Fruit fly (Drosophila melanogaster): ENCODE measurements around the gene CG42716.

The CG42716 gene

DNA sequence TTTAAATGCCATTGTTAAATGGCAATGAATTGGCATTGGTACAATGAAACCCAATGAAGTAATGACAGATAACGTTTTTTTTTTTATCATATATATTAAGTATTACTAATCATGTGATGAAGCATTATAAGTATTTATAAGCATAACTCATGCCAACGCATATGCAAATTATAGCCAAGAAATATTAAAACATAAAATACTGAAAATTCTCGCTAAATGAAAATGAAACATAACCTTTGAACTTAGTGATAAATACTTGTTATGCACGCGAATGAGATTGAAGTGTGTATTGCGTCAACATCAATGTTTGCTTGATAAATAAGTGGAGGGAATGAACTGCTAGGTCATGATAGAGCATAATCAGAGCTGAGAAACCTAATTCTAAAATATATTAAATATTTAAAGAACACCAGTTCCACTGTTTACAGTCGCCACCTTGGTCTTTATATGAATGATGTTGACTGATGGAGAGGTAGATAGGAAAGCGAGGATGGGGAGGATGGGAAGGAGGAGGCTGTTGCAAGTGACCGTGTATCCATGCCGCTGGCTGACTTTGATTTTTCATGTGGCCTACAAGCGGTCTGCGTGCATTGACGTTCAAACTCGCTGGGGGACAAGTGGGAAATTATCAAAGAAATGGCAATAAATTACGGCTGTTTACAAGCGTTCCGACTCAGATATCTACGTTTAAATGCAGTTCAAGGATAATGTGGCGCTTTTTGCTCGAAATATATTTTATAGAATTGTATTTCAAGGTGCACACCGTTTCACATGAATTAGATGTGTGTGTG, 22.7 kb downstream of the CG42716 start:
- peak; percentile 13 for TF ChIP-seq kay (GFP tag; ENCODE audit: borderline replicate concordance)
- TF ChIP-seq CG7101 (tag; optimal IDR thresholded peaks at IDR 0.05) = no peak
- no peak for TF ChIP-seq cic (GFP tag; optimal IDR thresholded peaks at IDR 0.05)
- TF ChIP-seq tj (GFP tag; optimal IDR thresholded peaks at IDR 0.05) = no peak
- TF ChIP-seq Clk (GFP tag; optimal IDR thresholded peaks at IDR 0.05) = no peak
- TF ChIP-seq CG5204 (GFP tag; optimal IDR thresholded peaks at IDR 0.05) = no peak
- no peak for TF ChIP-seq CG1620 (GFP tag; optimal IDR thresholded peaks at IDR 0.05)
- no peak for TF ChIP-seq CG14711 (tag; optimal IDR thresholded peaks at IDR 0.05)

DNA sequence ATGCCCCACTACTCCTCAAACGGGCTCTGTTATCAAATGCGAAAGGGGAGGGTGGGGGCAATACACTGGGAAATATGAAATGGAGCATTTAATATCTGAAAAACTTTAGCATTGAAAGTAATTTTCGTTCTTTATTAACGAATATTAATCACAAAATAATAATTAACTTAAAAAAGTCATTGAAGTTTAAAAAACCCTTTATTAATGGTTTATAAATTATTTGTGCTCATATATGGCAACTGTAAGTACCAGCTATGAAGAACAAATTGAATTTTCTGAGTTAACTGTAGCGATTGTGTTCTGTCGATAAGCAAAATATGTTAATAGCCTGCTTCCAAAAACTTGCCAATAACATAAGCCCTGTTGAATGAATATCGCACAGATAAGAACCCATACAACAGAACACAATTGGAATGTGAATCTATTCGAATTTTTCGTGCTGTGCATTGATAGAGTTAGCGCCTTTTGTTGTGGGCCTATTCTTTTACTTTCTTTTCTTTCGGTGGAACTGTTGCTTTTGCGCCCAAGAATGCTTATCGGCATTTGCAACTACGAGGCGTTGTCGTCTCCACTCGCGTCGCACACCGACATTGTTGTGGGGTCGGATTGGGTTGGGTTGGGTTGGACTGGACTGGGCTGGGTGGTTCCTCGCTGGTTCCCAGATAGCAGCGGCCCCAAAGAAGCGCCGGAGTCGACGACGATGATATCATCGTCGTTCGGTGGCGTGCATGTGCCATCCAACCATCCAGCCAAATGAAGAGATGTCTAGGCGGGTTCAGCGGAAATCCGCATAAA, 27.4 kb downstream of the CG42716 start:
- TF ChIP-seq ovo (GFP tag; optimal IDR thresholded peaks at IDR 0.05) (no peak), tj (GFP tag; optimal IDR thresholded peaks at IDR 0.05) (no peak), toe (GFP tag; optimal IDR thresholded peaks at IDR 0.05) (no peak), bab1 (GFP tag; optimal IDR thresholded peaks at IDR 0.05) (no peak), CG12768 (GFP tag; optimal IDR thresholded peaks at IDR 0.05) (peak; percentile 3), CG11617 (GFP tag; optimal IDR thresholded peaks at IDR 0.05) (peak; percentile 1)

DNA sequence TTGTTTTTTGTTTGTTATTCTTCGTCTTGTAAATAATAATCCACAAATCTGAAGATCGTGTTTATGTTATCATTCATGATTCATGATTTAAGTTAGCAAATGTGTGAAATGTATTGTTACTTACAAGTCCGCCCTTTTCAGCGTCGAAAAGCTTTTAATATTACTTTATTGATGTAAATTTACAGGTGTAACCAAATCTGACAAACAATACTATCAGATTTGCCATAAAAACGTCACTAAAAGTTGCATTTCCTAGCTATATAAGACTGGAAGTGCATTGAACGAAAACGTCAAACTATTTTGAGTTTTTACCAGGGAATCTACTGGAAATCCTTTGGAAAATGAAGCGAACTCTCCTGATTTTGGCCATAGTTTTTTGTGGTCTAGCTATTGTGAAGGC, 48.7 kb downstream of the CG42716 start, which contains the start of gene CG33258:
Gene CG33258 (plus strand): TSS at position 301 of the 400 bp plus-strand sequence.
- no peak for TF ChIP-seq pad (GFP tag; optimal IDR thresholded peaks at IDR 0.05)
- TF ChIP-seq CG14711 (tag; optimal IDR thresholded peaks at IDR 0.05) = no peak
- no peak for TF ChIP-seq cnc (optimal IDR thresholded peaks at IDR 0.05)
- TF ChIP-seq tj (GFP tag; optimal IDR thresholded peaks at IDR 0.05) = no peak
- TF ChIP-seq cic (GFP tag; optimal IDR thresholded peaks at IDR 0.05) = no peak
- TF ChIP-seq kay (GFP tag; ENCODE audit: borderline replicate concordance) = no peak
- TF ChIP-seq Hr96 (GFP tag; optimal IDR thresholded peaks at IDR 0.05) = no peak
- TF ChIP-seq CG12768 (GFP tag; optimal IDR thresholded peaks at IDR 0.05) = no peak
- TF ChIP-seq Mnt (GFP tag; optimal IDR thresholded peaks at IDR 0.05) = no peak
- no peak for TF ChIP-seq CG33017 (tag; optimal IDR thresholded peaks at IDR 0.05)

DNA sequence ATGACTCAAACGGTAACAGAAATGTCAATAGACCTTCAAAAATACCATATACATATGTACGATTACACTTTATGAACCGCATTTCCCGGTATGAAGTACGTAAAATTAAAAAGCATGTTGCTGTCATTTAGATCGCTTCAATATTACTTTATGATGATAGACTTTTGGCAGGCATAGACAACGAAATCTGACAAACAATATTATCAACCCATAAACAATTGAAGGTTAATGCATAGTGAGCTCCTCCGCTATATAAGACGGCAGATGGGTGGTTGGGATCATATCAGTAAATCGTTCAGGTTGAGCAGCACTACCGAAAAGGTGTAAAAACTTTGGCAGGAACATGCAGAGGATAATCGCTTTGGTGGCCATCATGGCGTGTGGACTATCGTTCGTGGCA, 50.1 kb downstream of the CG42716 start, which contains the start of gene CG13075:
Gene CG13075 (plus strand): TSS at position 301 of the 400 bp plus-strand sequence.
- no peak for TF ChIP-seq cic (GFP tag; optimal IDR thresholded peaks at IDR 0.05)
- TF ChIP-seq Mnt (GFP tag; optimal IDR thresholded peaks at IDR 0.05) = no peak
- no peak for TF ChIP-seq Crg-1 (GFP tag; optimal IDR thresholded peaks at IDR 0.05)
- no peak for TF ChIP-seq toe (GFP tag; optimal IDR thresholded peaks at IDR 0.05)
- no peak for TF ChIP-seq cnc (optimal IDR thresholded peaks at IDR 0.05)
- TF ChIP-seq CG5204 (GFP tag; optimal IDR thresholded peaks at IDR 0.05) = no peak
- TF ChIP-seq CG7101 (tag; optimal IDR thresholded peaks at IDR 0.05) = no peak
- TF ChIP-seq bab1 (GFP tag; optimal IDR thresholded peaks at IDR 0.05) = no peak
- TF ChIP-seq Hr96 (GFP tag; optimal IDR thresholded peaks at IDR 0.05) = no peak
- no peak for TF ChIP-seq CG12768 (GFP tag; optimal IDR thresholded peaks at IDR 0.05)
- no peak for TF ChIP-seq Clk (GFP tag; optimal IDR thresholded peaks at IDR 0.05)
